Fruit fly (Drosophila melanogaster): ENCODE data around the gene CG3308.

CG3308 gene

DNA sequence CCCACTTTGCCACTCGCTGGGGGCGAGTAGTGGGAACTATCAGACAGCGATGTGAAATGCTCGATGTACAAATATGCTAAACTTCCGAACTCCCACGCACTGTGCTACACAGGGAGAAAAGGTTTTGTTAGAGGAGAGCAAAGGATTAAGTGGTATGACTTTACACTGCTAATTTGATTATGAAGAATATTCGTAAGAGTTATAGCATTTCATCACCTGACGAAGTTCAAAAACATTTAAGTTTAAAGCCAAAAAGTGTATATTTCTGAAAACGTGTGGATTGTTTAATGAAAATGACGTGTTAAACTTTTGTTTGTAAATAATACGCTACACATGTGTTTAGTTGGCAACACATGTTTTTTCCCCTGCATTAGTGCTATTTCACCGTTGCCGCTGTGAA, 14.8 kb upstream of the CG3308 start:
- TF ChIP-seq Smox (GFP tag; optimal IDR thresholded peaks at IDR 0.05): no peak
- TF ChIP-seq CG3919 (GFP tag; optimal IDR thresholded peaks at IDR 0.05): no peak
- TF ChIP-seq CG32006 (GFP tag; optimal IDR thresholded peaks at IDR 0.05): peak; percentile 32
- TF ChIP-seq CG1621 (tag; optimal IDR thresholded peaks at IDR 0.05): no peak
- 0 out of 3 replicates have a peak, but pooled peaks have one; percentile 15 for TF ChIP-seq eg (GFP tag; IDR thresholded peaks at IDR 0.05)
- no peak for TF ChIP-seq CG6854 (GFP tag; optimal IDR thresholded peaks at IDR 0.05)
- TF ChIP-seq Hr39 (GFP tag; optimal IDR thresholded peaks at IDR 0.05): no peak
- TF ChIP-seq CG15336 (GFP tag; IDR thresholded peaks at IDR 0.05): 0 out of 2 replicates have a peak, but pooled peaks have one; percentile 30
- TF ChIP-seq Sox15 (GFP tag; optimal IDR thresholded peaks at IDR 0.05): no peak
- no peak for TF ChIP-seq Eip75B (GFP tag; optimal IDR thresholded peaks at IDR 0.05)
- peak; percentile 14 for TF ChIP-seq Hr4 (GFP tag; optimal IDR thresholded peaks at IDR 0.05)
- TF ChIP-seq acj6 (GFP tag; optimal IDR thresholded peaks at IDR 0.05): no peak
- TF ChIP-seq vri (GFP tag; optimal IDR thresholded peaks at IDR 0.05): no peak
- TF ChIP-seq Hr38 (GFP tag; optimal IDR thresholded peaks at IDR 0.05): no peak

- TF ChIP-seq fd59A (GFP tag; optimal IDR thresholded peaks at IDR 0.05) (no peak), Sox15 (GFP tag; optimal IDR thresholded peaks at IDR 0.05) (no peak), Ets21C (GFP tag; optimal IDR thresholded peaks at IDR 0.05) (no peak), Eip75B (GFP tag; optimal IDR thresholded peaks at IDR 0.05) (no peak), Blimp-1 (GFP tag; optimal IDR thresholded peaks at IDR 0.05) (no peak), CG6276 (GFP tag; optimal IDR thresholded peaks at IDR 0.05) (no peak), fkh (GFP tag; optimal IDR thresholded peaks at IDR 0.05) (no peak), dsx (GFP tag; optimal IDR thresholded peaks at IDR 0.05; ENCODE audit: poor library complexity, severe bottlenecking) (no peak), CG31627 (GFP tag; optimal IDR thresholded peaks at IDR 0.05) (no peak), salr (GFP tag; optimal IDR thresholded peaks at IDR 0.05) (no peak), Hr39 (GFP tag; optimal IDR thresholded peaks at IDR 0.05) (no peak), topi (GFP tag; optimal IDR thresholded peaks at IDR 0.05) (no peak), Smox (GFP tag; optimal IDR thresholded peaks at IDR 0.05) (no peak), CG4318 (GFP tag; optimal IDR thresholded peaks at IDR 0.05) (no peak), Sox14 (GFP tag; optimal IDR thresholded peaks at IDR 0.05) (no peak), CG6854 (GFP tag; optimal IDR thresholded peaks at IDR 0.05) (no peak), CG6792 (GFP tag; optimal IDR thresholded peaks at IDR 0.05) (no peak), CG6163 (GFP tag; IDR thresholded peaks at IDR 0.05) (no peak), Hr38 (GFP tag; optimal IDR thresholded peaks at IDR 0.05) (no peak)
These were observed 9.3 kb upstream of the CG3308 start, which contains the start of gene CG17298 for dm6 chr3R:21282897-21283296. Gene CG17298, plus strand, starts transcription at chr3R:21283197.

dm6 chr3R:21276111-21276510, 2.5 kb upstream of the CG3308 start, which contains the start of gene CG3301:
Gene CG3301, minus strand, starts transcription at chr3R:21276249.
- TF ChIP-seq svp (GFP tag) (peak; percentile 77), CG16779 (tag; optimal IDR thresholded peaks at IDR 0.05) (no peak)

DNA sequence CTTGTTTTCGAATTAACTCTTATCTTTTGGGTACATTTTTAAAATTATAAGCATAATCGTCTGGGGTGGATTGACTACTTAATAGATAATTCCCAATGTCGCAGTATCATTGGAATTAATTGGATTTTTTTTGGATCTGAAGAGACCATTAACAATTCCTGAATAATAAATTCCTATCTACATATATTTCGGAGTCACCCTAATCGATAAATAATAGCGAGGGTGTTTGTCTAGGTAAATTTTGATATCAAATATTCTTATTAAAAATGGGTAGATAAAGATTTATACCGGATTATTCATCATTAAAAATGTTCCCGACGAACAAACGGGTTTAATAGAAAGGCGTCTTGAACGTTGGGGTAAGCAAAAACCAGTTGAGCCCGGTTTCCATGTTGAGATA, 1.3 kb upstream of the CG3308 start:
- no peak for TF ChIP-seq CG32006 (GFP tag; optimal IDR thresholded peaks at IDR 0.05)
- TF ChIP-seq pdm3 (GFP tag; optimal IDR thresholded peaks at IDR 0.05): no peak
- TF ChIP-seq Hr38 (GFP tag; optimal IDR thresholded peaks at IDR 0.05): no peak
- peak; percentile 51 for TF ChIP-seq Eip78C (GFP tag)

DNA sequence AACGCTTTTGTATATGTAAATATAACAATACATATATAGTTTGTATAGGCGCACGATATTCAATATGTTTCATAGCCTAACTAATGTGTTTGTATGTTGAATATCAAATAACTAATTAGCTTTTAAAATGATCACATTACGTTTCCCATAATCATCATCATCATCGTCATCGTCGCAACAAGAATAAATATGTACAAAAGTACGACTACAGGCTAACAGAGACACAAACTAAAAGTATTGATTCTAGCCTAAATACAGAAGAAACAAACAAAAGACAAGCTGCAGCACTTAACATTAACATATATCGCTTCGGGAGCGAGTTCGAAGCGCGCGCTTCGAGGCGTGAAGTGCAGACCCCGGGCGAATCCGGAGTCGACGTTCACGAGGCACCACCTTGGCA, 2.4 kb downstream of the CG3308 start:
- TF ChIP-seq fkh (GFP tag; optimal IDR thresholded peaks at IDR 0.05) (peak; percentile 81), CG4318 (GFP tag; optimal IDR thresholded peaks at IDR 0.05) (no peak)

DNA sequence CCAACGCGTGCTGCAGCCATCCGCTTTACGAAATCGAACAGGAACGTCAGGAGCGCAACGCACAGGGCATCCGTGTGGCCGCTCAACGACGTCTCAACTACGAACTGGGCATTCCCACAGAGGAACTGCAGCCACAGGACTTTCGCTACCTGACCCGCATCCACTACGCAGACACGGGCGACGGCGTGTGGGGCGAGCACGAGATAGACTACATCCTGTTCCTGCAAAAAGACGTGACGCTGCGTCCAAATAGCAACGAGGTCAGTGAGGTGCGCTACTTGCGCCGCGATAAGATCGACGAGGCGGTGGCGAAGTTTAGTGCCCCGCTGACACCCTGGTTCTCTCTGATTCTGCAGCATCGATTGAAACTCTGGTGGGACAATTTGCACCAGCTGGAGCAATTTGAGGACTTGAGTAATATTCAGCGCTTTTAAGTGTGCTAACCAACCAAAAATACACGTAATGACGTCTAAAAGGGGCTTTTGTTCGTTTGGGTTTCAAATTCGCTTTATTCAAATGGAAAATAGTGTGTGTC, 2.9 kb downstream of the CG3308 start:
- peak; percentile 91 for TF ChIP-seq svp (GFP tag)
- no peak for TF ChIP-seq topi (GFP tag; optimal IDR thresholded peaks at IDR 0.05)
- no peak for TF ChIP-seq CG34406 (GFP tag; optimal IDR thresholded peaks at IDR 0.05)
